Worm (Caenorhabditis elegans): ENCODE measurements around the gene nhr-147.

- TF ChIP-seq gei-8 (GFP tag; optimal IDR thresholded peaks at IDR 0.05) = no peak
- TF ChIP-seq nhr-77 (tag; optimal IDR thresholded peaks at IDR 0.05) = no peak
- no peak for TF ChIP-seq dpl-1 (GFP tag; optimal IDR thresholded peaks at IDR 0.05)
Observed at ce11 chrV:7332253-7332652, 13.3 kb upstream of the nhr-147 start, which contains the start of gene F10G2.1.
